Fruit fly (Drosophila melanogaster) whole organism, embryonic: ENCODE measurements around the gene CG1703.

Experiments used
- Atf-2 ChIP-seq: fragments of 200-800 bp; sonication (Bioruptor generic); optimal IDR thresholded peaks from 2 replicates; lab custom pipeline; 2016; ENCODE audit warnings: missing biosample characterization, missing genetic modification characterization
- Atf6 ChIP-seq: fragments of 200-800 bp; sonication (Bioruptor generic); IDR thresholded peaks from 2 replicates; pipeline ENCODE4 v1.3.6; 2022; ENCODE audit warnings: missing biosample characterization, missing genetic modification characterization
- CG11695 ChIP-seq: fragments of 200-800 bp; sonication (Bioruptor generic); IDR thresholded peaks from 3 replicates; pipeline ENCODE4 v1.3.6; 2022; ENCODE audit warnings: missing biosample characterization, missing genetic modification characterization
- CG12071 ChIP-seq: fragments of 200-800 bp; sonication (Bioruptor generic); optimal IDR thresholded peaks from 3 replicates; lab custom pipeline; 2018; ENCODE audit warnings: missing biosample characterization, mild to moderate bottlenecking, missing genetic modification characterization
- CG13624 ChIP-seq: fragments of 200-800 bp; sonication (Bioruptor generic); optimal IDR thresholded peaks from 2 replicates; lab custom pipeline; 2016; ENCODE audit warnings: missing biosample characterization, missing genetic modification characterization
- CG16813 ChIP-seq: fragments of 200-800 bp; sonication (Bioruptor generic); IDR thresholded peaks from 3 replicates; pipeline ENCODE4 v1.3.6; 2022; ENCODE audit warnings: missing biosample characterization, missing genetic modification characterization; ENCODE audit not compliant: partially characterized antibody
- CG17186 ChIP-seq: fragments of 200-800 bp; sonication (Bioruptor generic); optimal IDR thresholded peaks from 3 replicates; lab custom pipeline; 2017; ENCODE audit warnings: missing biosample characterization, missing genetic modification reagents, missing genetic modification characterization
- CG1792 ChIP-seq: fragments of 200-800 bp; sonication (Bioruptor generic); optimal IDR thresholded peaks from 2 replicates; lab custom pipeline; 2016; ENCODE audit warnings: missing biosample characterization, missing genetic modification characterization
- CG18619 ChIP-seq: fragments of 200-800 bp; sonication (Bioruptor generic); optimal IDR thresholded peaks from 3 replicates; lab custom pipeline; 2017; ENCODE audit warnings: missing biosample characterization, mild to moderate bottlenecking, missing genetic modification characterization
- CG18764 ChIP-seq: fragments of 200-800 bp; sonication (Bioruptor generic); optimal IDR thresholded peaks from 3 replicates; lab custom pipeline; 2016; ENCODE audit warnings: missing biosample characterization, missing genetic modification characterization
- CG30020 ChIP-seq: fragments of 200-800 bp; optimal IDR thresholded peaks from 2 replicates; lab custom pipeline; 2019; ENCODE audit warnings: missing biosample characterization, mild to moderate bottlenecking, missing genetic modification characterization, moderate library complexity
- CG31365 ChIP-seq: fragments of 200-800 bp; sonication (Bioruptor generic); optimal IDR thresholded peaks from 2 replicates; lab custom pipeline; 2018; ENCODE audit warnings: missing biosample characterization, mild to moderate bottlenecking, missing genetic modification characterization
- CG31388 ChIP-seq: fragments of 200-800 bp; sonication (Bioruptor generic); optimal IDR thresholded peaks from 2 replicates; lab custom pipeline; 2016; ENCODE audit warnings: missing biosample characterization, missing genetic modification characterization
- CG3163 ChIP-seq: fragments of 200-800 bp; sonication (Bioruptor generic); optimal IDR thresholded peaks from 3 replicates; lab custom pipeline; 2016; ENCODE audit warnings: missing biosample characterization, missing genetic modification characterization
- CG33557 ChIP-seq: fragments of 200-800 bp; sonication (Bioruptor generic); optimal IDR thresholded peaks from 2 replicates; lab custom pipeline; 2019; ENCODE audit warnings: missing biosample characterization, mild to moderate bottlenecking, missing genetic modification characterization, moderate library complexity
- CG43689 ChIP-seq: fragments of 200-800 bp; sonication (Bioruptor generic); IDR thresholded peaks from 2 replicates; pipeline ENCODE4 v1.3.6; 2022; ENCODE audit warnings: missing biosample characterization, missing genetic modification characterization
- CG4854 ChIP-seq: fragments of 200-800 bp; sonication (Bioruptor generic); optimal IDR thresholded peaks from 2 replicates; lab custom pipeline; 2016; ENCODE audit warnings: missing biosample characterization, missing genetic modification characterization, inconsistent platforms
- CG5180 ChIP-seq: fragments of 200-800 bp; sonication (Bioruptor generic); optimal IDR thresholded peaks from 3 replicates; lab custom pipeline; 2017; ENCODE audit warnings: missing biosample characterization, missing genetic modification characterization, mild to moderate bottlenecking, moderate library complexity, missing genetic modification reagents
- CG5953 ChIP-seq: fragments of 200-800 bp; sonication (Bioruptor generic); IDR thresholded peaks from 2 replicates; pipeline ENCODE4 v1.3.6; 2022; ENCODE audit warnings: missing biosample characterization, missing genetic modification characterization
- CG7987 ChIP-seq: fragments of 200-800 bp; sonication (Bioruptor generic); optimal IDR thresholded peaks from 2 replicates; lab custom pipeline; 2018; ENCODE audit warnings: missing biosample characterization, mild to moderate bottlenecking, missing genetic modification characterization, moderate library complexity
- CG8290 ChIP-seq, 3 experiments: fragments of 200-800 bp; sonication (Bioruptor generic); optimal IDR thresholded peaks; 2 replicates each; lab custom pipeline; 2016 to 2019; ENCODE audit warnings: missing biosample characterization in 3 of 3, missing genetic modification characterization in 3 of 3, mild to moderate bottlenecking in 2 of 3, moderate library complexity in 1 of 3
- CkIIα-i1 ChIP-seq: fragments of 200-800 bp; sonication (Bioruptor generic); IDR thresholded peaks from 2 replicates; pipeline ENCODE4 v1.3.6; 2022; ENCODE audit warnings: missing biosample characterization, missing genetic modification characterization
- CoRest ChIP-seq: fragments of 200-800 bp; sonication (Bioruptor generic); optimal IDR thresholded peaks from 3 replicates; lab custom pipeline; 2018; ENCODE audit warnings: missing biosample characterization, mild to moderate bottlenecking, missing genetic modification characterization, moderate library complexity
- CrebB ChIP-seq: fragments of 200-800 bp; sonication (Bioruptor generic); optimal IDR thresholded peaks from 3 replicates; lab custom pipeline; 2018; ENCODE audit warnings: missing biosample characterization, mild to moderate bottlenecking, missing genetic modification characterization
- D ChIP-seq, 2 experiments: fragments of 200-800 bp in 1 of 2; fragments of >200 bp in 1 of 2; sonication (Bioruptor generic) in 1 of 2; optimal IDR thresholded peaks; 2 replicates in 1 of 2; 3 replicates in 1 of 2; lab custom pipeline; 2017; ENCODE audit warnings: mild to moderate bottlenecking in 1 of 2, missing biosample characterization in 1 of 2, missing genetic modification characterization in 1 of 2, missing genetic modification reagents in 1 of 2
- Dref ChIP-seq: fragments of 200-800 bp; sonication (Bioruptor generic); IDR thresholded peaks from 2 replicates; pipeline ENCODE4 v1.3.6; 2022; ENCODE audit warnings: missing biosample characterization, missing genetic modification characterization
- Gug ChIP-seq: fragments of 200-800 bp; sonication (Bioruptor generic); IDR thresholded peaks from 4 replicates; pipeline ENCODE4 v1.3.6; 2022; ENCODE audit warnings: missing biosample characterization, missing genetic modification characterization
- H15 ChIP-seq: fragments of 200-800 bp; sonication (Bioruptor generic); IDR thresholded peaks from 3 replicates; pipeline ENCODE4 v1.3.6; 2022; ENCODE audit warnings: missing biosample characterization, missing genetic modification characterization
- HLH54F ChIP-seq: fragments of 200-800 bp; sonication (Bioruptor generic); optimal IDR thresholded peaks from 3 replicates; lab custom pipeline; 2016; ENCODE audit warnings: missing biosample characterization, missing genetic modification characterization
- HmgZ ChIP-seq: fragments of 200-800 bp; sonication (Bioruptor generic); optimal IDR thresholded peaks from 2 replicates; lab custom pipeline; 2018; ENCODE audit warnings: missing biosample characterization, mild to moderate bottlenecking, missing genetic modification characterization
- Hsf ChIP-seq: fragments of 200-800 bp; sonication (Bioruptor generic); optimal IDR thresholded peaks from 3 replicates; lab custom pipeline; 2016; ENCODE audit warnings: missing biosample characterization, missing genetic modification characterization
- Lhr ChIP-seq: fragments of 200-800 bp; sonication (Bioruptor generic); optimal IDR thresholded peaks from 3 replicates; lab custom pipeline; 2017; ENCODE audit warnings: mild to moderate bottlenecking, missing biosample characterization, missing genetic modification reagents, missing genetic modification characterization
- NC2β ChIP-seq: fragments of 200-800 bp; sonication (Bioruptor generic); optimal IDR thresholded peaks from 2 replicates; lab custom pipeline; 2016; ENCODE audit warnings: missing biosample characterization, missing genetic modification characterization
- Xbp1 ChIP-seq: fragments of 200-800 bp; sonication (Bioruptor generic); optimal IDR thresholded peaks from 3 replicates; lab custom pipeline; 2016; ENCODE audit warnings: missing biosample characterization, mild to moderate bottlenecking, missing genetic modification characterization
- cato ChIP-seq: fragments of 200-800 bp; sonication (Bioruptor generic); optimal IDR thresholded peaks from 2 replicates; lab custom pipeline; 2016; ENCODE audit warnings: missing biosample characterization, missing genetic modification characterization, borderline replicate concordance
- ci ChIP-seq: fragments of 200-800 bp; sonication (Bioruptor generic); IDR thresholded peaks from 3 replicates; pipeline ENCODE4 v1.3.6; 2022; ENCODE audit warnings: missing biosample characterization, missing genetic modification characterization
- croc ChIP-seq: fragments of 200-800 bp; sonication (Bioruptor generic); conservative IDR thresholded peaks from 3 replicates; pipeline ENCODE4 v1.3.6; 2022; ENCODE audit warnings: missing biosample characterization, missing genetic modification characterization
- crol ChIP-seq: fragments of 200-800 bp; sonication (Bioruptor generic); IDR thresholded peaks from 2 replicates; pipeline ENCODE4 v1.3.6; 2022; ENCODE audit warnings: missing biosample characterization, missing genetic modification characterization
- crp ChIP-seq, 2 experiments: fragments of 200-800 bp; sonication (Bioruptor generic); optimal IDR thresholded peaks; 2 replicates in 1 of 2; 3 replicates in 1 of 2; lab custom pipeline; 2017; ENCODE audit warnings: missing biosample characterization in 2 of 2, missing genetic modification characterization in 2 of 2, mild to moderate bottlenecking in 1 of 2, moderate library complexity in 1 of 2
- en ChIP-seq: fragments of 200-800 bp; sonication (Bioruptor generic); optimal IDR thresholded peaks from 2 replicates; lab custom pipeline; 2016; ENCODE audit warnings: missing biosample characterization, missing genetic modification characterization
- fu2 ChIP-seq: fragments of 200-800 bp; sonication (Bioruptor generic); optimal IDR thresholded peaks from 2 replicates; lab custom pipeline; 2016; ENCODE audit warnings: missing biosample characterization, missing genetic modification characterization
- insv ChIP-seq, 2 experiments: fragments of 200-800 bp; sonication (Bioruptor generic); optimal IDR thresholded peaks; 3 replicates each; lab custom pipeline; 2016 to 2018; ENCODE audit warnings: missing biosample characterization in 2 of 2, missing genetic modification characterization in 2 of 2
- lmd ChIP-seq: fragments of 200-800 bp; sonication (Bioruptor generic); IDR thresholded peaks from 2 replicates; pipeline ENCODE4 v1.3.6; 2022; ENCODE audit warnings: missing biosample characterization, missing genetic modification characterization
- odd ChIP-seq: fragments of 200-800 bp; sonication (Bioruptor generic); optimal IDR thresholded peaks from 2 replicates; lab custom pipeline; 2017; ENCODE audit warnings: missing biosample characterization, mild to moderate bottlenecking, missing genetic modification characterization
- otp ChIP-seq: fragments of 200-800 bp; sonication (Bioruptor generic); IDR thresholded peaks from 3 replicates; pipeline ENCODE4, ENCODE4 v1.3.6; 2022; ENCODE audit warnings: missing biosample characterization, missing genetic modification characterization
- pros ChIP-seq: fragments of 200-800 bp; sonication (Bioruptor generic); optimal IDR thresholded peaks from 3 replicates; lab custom pipeline; 2019; ENCODE audit warnings: missing biosample characterization, mild to moderate bottlenecking, missing genetic modification characterization, moderate library complexity
- ro ChIP-seq: fragments of 200-800 bp; sonication (Bioruptor generic); IDR thresholded peaks from 2 replicates; pipeline ENCODE4 v1.3.6; 2022; ENCODE audit warnings: missing biosample characterization, missing genetic modification characterization
- sd ChIP-seq: fragments of 200-800 bp; sonication (Bioruptor generic); optimal IDR thresholded peaks from 3 replicates; lab custom pipeline; 2018; ENCODE audit warnings: missing biosample characterization, mild to moderate bottlenecking, missing genetic modification characterization, moderate library complexity
- seq ChIP-seq: fragments of 200-800 bp; sonication (Bioruptor generic); IDR thresholded peaks from 2 replicates; pipeline ENCODE4 v1.3.6; 2022; ENCODE audit warnings: missing biosample characterization, missing genetic modification characterization
- wdn ChIP-seq: fragments of 200-800 bp; sonication (Bioruptor generic); IDR thresholded peaks from 2 replicates; pipeline ENCODE4 v1.3.6; 2022; ENCODE audit warnings: missing biosample characterization, missing genetic modification characterization
- yki ChIP-seq: fragments of >200 bp; optimal IDR thresholded peaks from 3 replicates; lab custom pipeline; 2018

The CG1703 gene

DNA sequence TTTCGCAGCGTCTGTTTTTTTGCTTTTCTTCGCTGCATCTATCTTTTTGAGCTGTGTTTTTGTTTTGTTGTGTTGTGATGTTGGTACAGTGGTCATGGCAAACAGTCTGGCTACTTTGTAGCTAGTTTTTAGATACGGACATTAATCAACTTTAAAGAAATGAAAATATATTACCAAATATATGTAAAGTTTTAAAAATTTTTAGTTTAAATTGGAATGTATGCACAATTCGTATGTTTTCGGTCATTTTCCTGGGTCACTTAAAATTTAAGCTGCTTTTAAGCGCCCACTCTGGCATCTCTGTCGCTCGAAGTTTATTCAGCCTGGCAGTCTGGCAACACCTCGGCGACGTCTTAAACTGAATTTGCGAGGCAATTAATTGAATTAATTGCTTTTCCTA is 35.2 kb upstream of the CG1703 start, which contains the start of gene CG11695 (continued):
- no peak for TF ChIP-seq CG5953 (GFP tag; lab: Robert Waterston, UW)
- no peak for TF ChIP-seq en (GFP tag; lab: Kevin White, UChicago)
- TF ChIP-seq Dref (GFP tag; lab: Robert Waterston, UW) = no peak
- TF ChIP-seq fu2 (GFP tag; lab: Kevin White, UChicago) = peak; percentile 26
- no peak for TF ChIP-seq crol (GFP tag; lab: Robert Waterston, UW)
- TF ChIP-seq CG3163 (GFP tag; lab: Kevin White, UChicago) = no peak
- TF ChIP-seq yki (lab: Kevin White, UChicago) = no peak
- no peak for TF ChIP-seq ro
- peak; percentile 24 for TF ChIP-seq Lhr (GFP tag; lab: Kevin White, UChicago)
- no peak for TF ChIP-seq CG7987 (GFP tag; lab: Kevin White, UChicago)
- TF ChIP-seq croc (GFP tag; lab: Robert Waterston, UW) = no peak
- TF ChIP-seq CG1792 (GFP tag; lab: Kevin White, UChicago) = no peak
- no peak for TF ChIP-seq CG31365 (tag; lab: Kevin White, UChicago)
- peak; percentile 38; the same call in 1 of the 3 replicates for TF ChIP-seq H15 (GFP tag; lab: Robert Waterston, UW)
- no peak for TF ChIP-seq D (optimal IDR thresholded peaks at IDR 0.05; lab: Kevin White, UChicago)
- TF ChIP-seq D (GFP tag; optimal IDR thresholded peaks at IDR 0.05; lab: Kevin White, UChicago) = no peak
- TF ChIP-seq sd (tag; lab: Kevin White, UChicago) = peak; percentile 46
- no peak for TF ChIP-seq otp (GFP tag; lab: Robert Waterston, UW)
- TF ChIP-seq Atf-2 (GFP tag; lab: Kevin White, UChicago) = peak; percentile 19
- TF ChIP-seq CG13624 = peak; percentile 55
- TF ChIP-seq CoRest (tag; lab: Kevin White, UChicago) = peak; percentile 83
- peak; percentile 67 for TF ChIP-seq Hsf
- TF ChIP-seq Xbp1 (GFP tag; lab: Kevin White, UChicago) = peak; percentile 73
- TF ChIP-seq CG11695 (GFP tag; lab: Robert Waterston, UW) = peak; percentile 64; the same call in 1 of the 3 replicates
- TF ChIP-seq Atf6 = peak; percentile 34; the same call in 1 of the 2 replicates
- TF ChIP-seq HmgZ (tag; lab: Kevin White, UChicago) = peak; percentile 80
- TF ChIP-seq CrebB = no peak
- TF ChIP-seq CG43689 (GFP tag; lab: Robert Waterston, UW) = no peak
- TF ChIP-seq cato = no peak
- peak; percentile 14 for TF ChIP-seq pros (GFP tag; lab: Kevin White, UChicago)
- no peak for TF ChIP-seq CkIIα-i1
- no peak for TF ChIP-seq seq (GFP tag; lab: Robert Waterston, UW)
- TF ChIP-seq crp (GFP tag; optimal IDR thresholded peaks at IDR 0.05; lab: Kevin White, UChicago) = peak in 1 of 2 experiments; percentile 67
- TF ChIP-seq CG30020 = peak; percentile 52
- no peak for TF ChIP-seq CG5180 (GFP tag; lab: Kevin White, UChicago)
- TF ChIP-seq CG17186 (GFP tag; lab: Kevin White, UChicago) = peak; percentile 22
- peak; percentile 49 for TF ChIP-seq CG18619 (GFP tag; lab: Kevin White, UChicago)
- peak; percentile 60 for TF ChIP-seq CG33557 (GFP tag; lab: Kevin White, UChicago)
- no peak for TF ChIP-seq ci (GFP tag; lab: Robert Waterston, UW)
- TF ChIP-seq CG12071 (GFP tag; lab: Kevin White, UChicago) = no peak
- peak; percentile 24 for TF ChIP-seq HLH54F (GFP tag; lab: Kevin White, UChicago)
- TF ChIP-seq CG4854 (GFP tag; lab: Kevin White, UChicago) = no peak
- TF ChIP-seq wdn = peak; percentile 45; the same call in 1 of the 2 replicates
- peak; percentile 69 for TF ChIP-seq CG8290 (GFP tag; optimal IDR thresholded peaks at IDR 0.05; lab: Kevin White, UChicago)
- TF ChIP-seq CG8290 (tag; optimal IDR thresholded peaks at IDR 0.05; lab: Kevin White, UChicago) = peak in 1 of 2 experiments; percentile 15
- peak; percentile 64 for TF ChIP-seq lmd (GFP tag; lab: Robert Waterston, UW)
- peak; percentile 52; the same call in 1 of the 4 replicates for TF ChIP-seq Gug (GFP tag; lab: Robert Waterston, UW)
- TF ChIP-seq CG16813 (GFP tag; lab: Robert Waterston, UW) = no peak
- peak; percentile 9 for TF ChIP-seq CG31388 (GFP tag; lab: Kevin White, UChicago)
- TF ChIP-seq CG18764 (GFP tag; lab: Kevin White, UChicago) = peak; percentile 22
- TF ChIP-seq NC2β (GFP tag; lab: Kevin White, UChicago) = peak; percentile 32
- TF ChIP-seq odd (GFP tag; lab: Kevin White, UChicago) = peak; percentile 4
- TF ChIP-seq insv (GFP tag; optimal IDR thresholded peaks at IDR 0.05; lab: Kevin White, UChicago) = peak in 1 of 2 experiments; percentile 0
